Fruit fly (Drosophila melanogaster) whole organism, prepupa: ENCODE measurements around the gene TTLL4A.

Experiments used
- CG10669 ChIP-seq: fragments of 200-800 bp; sonication (Bioruptor generic); optimal IDR thresholded peaks from 3 replicates; lab custom pipeline; 2018; ENCODE audit warnings: missing biosample characterization, mild to moderate bottlenecking, missing genetic modification characterization, moderate library complexity
- CG16779 ChIP-seq: fragments of 200-800 bp; sonication (Bioruptor generic); optimal IDR thresholded peaks from 3 replicates; lab custom pipeline; 2017; ENCODE audit warnings: missing biosample characterization, mild to moderate bottlenecking, missing genetic modification characterization
- CG3032 ChIP-seq: fragments of 200-800 bp; optimal IDR thresholded peaks from 2 replicates; lab custom pipeline; 2019; ENCODE audit warnings: missing biosample characterization, mild to moderate bottlenecking, missing genetic modification characterization, moderate library complexity
- CG3919 ChIP-seq: fragments of 200-800 bp; sonication (Bioruptor generic); optimal IDR thresholded peaks from 3 replicates; lab custom pipeline; 2016; ENCODE audit warnings: missing biosample characterization, missing genetic modification characterization
- CG8319 ChIP-seq: fragments of 200-800 bp; sonication (Bioruptor generic); optimal IDR thresholded peaks from 3 replicates; lab custom pipeline; 2016; ENCODE audit warnings: missing biosample characterization, missing genetic modification characterization
- CG8632 ChIP-seq: fragments of 200-800 bp; sonication (Bioruptor generic); optimal IDR thresholded peaks from 3 replicates; lab custom pipeline; 2016; ENCODE audit warnings: missing biosample characterization, missing genetic modification characterization
- Eip93F ChIP-seq: fragments of 200-800 bp; sonication (Bioruptor generic); optimal IDR thresholded peaks from 2 replicates; lab custom pipeline; 2016; ENCODE audit warnings: missing biosample characterization, mild to moderate bottlenecking, missing genetic modification characterization
- Ets96B ChIP-seq: fragments of 200-800 bp; optimal IDR thresholded peaks from 2 replicates; lab custom pipeline; 2019; ENCODE audit warnings: missing biosample characterization, mild to moderate bottlenecking, missing genetic modification characterization, moderate library complexity
- Hr38 ChIP-seq: sonication (Bioruptor generic); optimal IDR thresholded peaks from 2 replicates; lab custom pipeline; 2016; ENCODE audit warnings: missing biosample characterization, missing genetic modification characterization
- Hr39 ChIP-seq: fragments of 200-800 bp; sonication (Bioruptor generic); optimal IDR thresholded peaks from 2 replicates; lab custom pipeline; 2016; ENCODE audit warnings: missing biosample characterization, missing genetic modification characterization
- Lpt ChIP-seq: fragments of 200-800 bp; sonication (Bioruptor generic); optimal IDR thresholded peaks from 3 replicates; lab custom pipeline; 2016; ENCODE audit warnings: missing biosample characterization, missing genetic modification characterization
- cyc ChIP-seq: fragments of 200-800 bp; sonication (Bioruptor generic); optimal IDR thresholded peaks from 3 replicates; lab custom pipeline; 2016; ENCODE audit warnings: missing biosample characterization, missing genetic modification characterization

- TF ChIP-seq Hr39 (GFP tag; lab: Kevin White, UChicago) (no peak), Ets96B (tag; lab: Kevin White, UChicago) (no peak), CG8632 (GFP tag; lab: Kevin White, UChicago) (no peak), Hr38 (GFP tag; lab: Kevin White, UChicago) (no peak), CG3032 (tag; lab: Kevin White, UChicago) (no peak), cyc (GFP tag; lab: Kevin White, UChicago) (no peak), Lpt (GFP tag; lab: Kevin White, UChicago) (no peak), Eip93F (GFP tag; lab: Kevin White, UChicago) (peak; percentile 74), CG3919 (GFP tag; lab: Kevin White, UChicago) (no peak), CG16779 (tag; lab: Kevin White, UChicago) (no peak), CG10669 (GFP tag; lab: Kevin White, UChicago) (no peak), CG8319 (GFP tag; lab: Kevin White, UChicago) (no peak)
Measured at dm6 chr2L:11038918-11039317, 49.7 kb downstream of the TTLL4A start.
